Fruit fly (Drosophila melanogaster): ENCODE measurements around the gene Klp68D.

Gene Klp68D

DNA sequence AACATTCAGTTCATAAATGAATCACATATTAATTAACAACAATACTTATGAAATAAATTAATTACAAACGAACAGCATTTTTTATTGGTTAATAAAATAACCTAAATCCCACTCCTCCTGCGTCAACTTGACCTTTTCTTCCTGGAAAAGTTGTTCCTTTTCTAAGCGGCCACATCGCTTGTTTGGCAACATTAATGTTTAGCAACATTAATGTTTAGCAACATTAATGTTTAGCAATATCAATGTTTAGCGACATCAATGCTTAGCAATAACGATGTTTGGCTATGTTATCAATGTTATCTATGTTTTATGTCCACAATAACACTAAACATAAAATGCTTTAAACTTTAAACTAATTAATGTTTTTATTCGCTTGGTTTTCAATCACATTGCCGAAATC, 21.2 kb downstream of the Klp68D start:
- no peak for TF ChIP-seq CG9705 (GFP tag; optimal IDR thresholded peaks at IDR 0.05)
- no peak for TF ChIP-seq sv (GFP tag; optimal IDR thresholded peaks at IDR 0.05)
- TF ChIP-seq dl (GFP tag; optimal IDR thresholded peaks at IDR 0.05; ENCODE audit: insufficient read depth in 1 of 2, partially characterized antibody in 2 of 2), result no peak
- no peak for TF ChIP-seq GATAd (GFP tag; optimal IDR thresholded peaks at IDR 0.05)
- TF ChIP-seq dsf (GFP tag; optimal IDR thresholded peaks at IDR 0.05; ENCODE audit: borderline replicate concordance), result no peak
- TF ChIP-seq woc (GFP tag; optimal IDR thresholded peaks at IDR 0.05), result no peak
- TF ChIP-seq usp (GFP tag; optimal IDR thresholded peaks at IDR 0.05), result no peak
- TF ChIP-seq jim (GFP tag; optimal IDR thresholded peaks at IDR 0.05), result no peak
- TF ChIP-seq Mio (GFP tag; optimal IDR thresholded peaks at IDR 0.05), result no peak

DNA sequence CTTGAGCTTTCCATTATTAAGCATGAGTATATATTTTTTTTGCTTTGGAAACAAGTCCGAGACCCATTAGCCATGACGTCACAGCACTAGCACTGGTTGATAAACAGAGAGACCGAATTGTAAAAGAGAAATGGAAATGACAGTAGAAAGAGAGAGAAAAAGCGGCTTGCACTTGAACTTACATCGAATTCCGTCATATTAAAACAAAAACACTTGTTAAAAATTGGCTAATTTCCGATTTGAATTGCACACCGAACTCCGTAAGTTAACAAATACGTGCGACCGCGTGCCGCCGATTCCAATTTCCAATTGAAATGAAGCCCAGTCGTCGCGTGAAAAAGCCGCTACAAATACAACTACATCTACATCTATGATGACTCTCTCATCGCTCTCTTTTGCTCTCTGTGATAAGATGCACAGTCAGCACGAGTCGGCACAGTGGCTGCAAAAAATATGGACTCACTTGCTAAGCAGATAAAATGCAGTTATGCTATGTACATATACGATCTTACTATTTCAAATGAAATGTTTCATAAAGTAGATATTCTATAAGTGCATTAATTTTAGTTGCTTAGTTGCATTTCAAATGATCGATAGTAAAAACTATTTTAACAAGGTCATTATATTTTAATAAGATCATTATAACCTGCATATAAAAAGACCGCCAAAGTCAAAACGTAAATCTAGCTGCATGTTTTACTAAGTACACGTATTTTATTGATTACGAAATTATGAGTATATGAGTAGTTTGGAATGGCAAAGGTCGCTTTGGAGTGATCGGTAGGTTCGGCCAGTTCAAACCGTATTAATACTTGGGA, 24.4 kb downstream of the Klp68D start:
- TF ChIP-seq br (GFP tag; optimal IDR thresholded peaks at IDR 0.05), result peak; percentile 31
- TF ChIP-seq rgr (GFP tag; optimal IDR thresholded peaks at IDR 0.05), result peak; percentile 21
- TF ChIP-seq sv (GFP tag; optimal IDR thresholded peaks at IDR 0.05), result no peak
- TF ChIP-seq Abd-B (GFP tag; optimal IDR thresholded peaks at IDR 0.05), result no peak
- peak; percentile 74 for TF ChIP-seq brk (GFP tag; optimal IDR thresholded peaks at IDR 0.05)
- TF ChIP-seq Myc (optimal IDR thresholded peaks at IDR 0.05), result no peak
- TF ChIP-seq psq (GFP tag; optimal IDR thresholded peaks at IDR 0.05), result no peak
- TF ChIP-seq Mio (GFP tag; optimal IDR thresholded peaks at IDR 0.05), result no peak
- no peak for TF ChIP-seq tai (GFP tag; optimal IDR thresholded peaks at IDR 0.05)
- no peak for TF ChIP-seq CrebA (GFP tag; optimal IDR thresholded peaks at IDR 0.05; ENCODE audit: borderline replicate concordance)
- no peak for TF ChIP-seq usp (GFP tag; optimal IDR thresholded peaks at IDR 0.05)
- TF ChIP-seq lola (GFP tag; optimal IDR thresholded peaks at IDR 0.05), result no peak
- TF ChIP-seq Rel (GFP tag; optimal IDR thresholded peaks at IDR 0.05), result no peak
- TF ChIP-seq Rel (tag; optimal IDR thresholded peaks at IDR 0.05), result no peak
- no peak for TF ChIP-seq dsf (GFP tag; optimal IDR thresholded peaks at IDR 0.05; ENCODE audit: borderline replicate concordance)
- no peak for TF ChIP-seq HLH106 (tag; optimal IDR thresholded peaks at IDR 0.05)
- peak in 1 of 2 experiments; percentile 50 for TF ChIP-seq foxo (GFP tag; optimal IDR thresholded peaks at IDR 0.05)
- TF ChIP-seq Hnf4 (GFP tag; optimal IDR thresholded peaks at IDR 0.05), result peak; percentile 37
- no peak for TF ChIP-seq jim (GFP tag; optimal IDR thresholded peaks at IDR 0.05)
- no peak for TF ChIP-seq CG32264 (GFP tag; optimal IDR thresholded peaks at IDR 0.05)
- TF ChIP-seq N (GFP tag; optimal IDR thresholded peaks at IDR 0.05), result no peak
- TF ChIP-seq CG9705 (GFP tag; optimal IDR thresholded peaks at IDR 0.05), result no peak
- peak; percentile 54 for TF ChIP-seq Vsx2 (GFP tag; optimal IDR thresholded peaks at IDR 0.05; ENCODE audit: partially characterized antibody)
- peak; percentile 55 for TF ChIP-seq fru (GFP tag; optimal IDR thresholded peaks at IDR 0.05)
- TF ChIP-seq Dif (GFP tag; optimal IDR thresholded peaks at IDR 0.05; ENCODE audit: partially characterized antibody), result peak; percentile 88
- TF ChIP-seq h (GFP tag; optimal IDR thresholded peaks at IDR 0.05), result peak; percentile 75
- TF ChIP-seq sage (GFP tag; optimal IDR thresholded peaks at IDR 0.05), result peak; percentile 36
- TF ChIP-seq dl (GFP tag; optimal IDR thresholded peaks at IDR 0.05; ENCODE audit: insufficient read depth in 1 of 2, partially characterized antibody in 2 of 2), result peak; percentile 72 to 78
- TF ChIP-seq GATAd (GFP tag; optimal IDR thresholded peaks at IDR 0.05), result no peak
- TF ChIP-seq Dfd (GFP tag; optimal IDR thresholded peaks at IDR 0.05), result no peak
- no peak for TF ChIP-seq pan (optimal IDR thresholded peaks at IDR 0.05)
- peak; percentile 29 for TF ChIP-seq Jra (GFP tag; optimal IDR thresholded peaks at IDR 0.05)
- no peak for TF ChIP-seq Hr78 (GFP tag; optimal IDR thresholded peaks at IDR 0.05)
- no peak for TF ChIP-seq OdsH (GFP tag; optimal IDR thresholded peaks at IDR 0.05)
- peak; percentile 67 for TF ChIP-seq woc (GFP tag; optimal IDR thresholded peaks at IDR 0.05)
- no peak for TF ChIP-seq Sp1 (GFP tag; optimal IDR thresholded peaks at IDR 0.05)
- no peak for TF ChIP-seq dmrt93B (GFP tag; optimal IDR thresholded peaks at IDR 0.05)
- TF ChIP-seq ey (GFP tag; optimal IDR thresholded peaks at IDR 0.05), result peak; percentile 37
- peak; percentile 38 for TF ChIP-seq Hr83 (GFP tag; optimal IDR thresholded peaks at IDR 0.05; ENCODE audit: poor library complexity, severe bottlenecking)
